Fruit fly (Drosophila melanogaster) whole organism, embryonic: ENCODE data around the gene LysD.

Experiments
- Antp ChIP-seq: fragments of 200-800 bp; sonication (Bioruptor generic); optimal IDR thresholded peaks from 3 replicates; lab custom pipeline; 2016; ENCODE audit warnings: missing biosample characterization, missing genetic modification characterization
- CG10979 ChIP-seq: fragments of 200-800 bp; sonication (Bioruptor generic); optimal IDR thresholded peaks from 2 replicates; lab custom pipeline; 2018; ENCODE audit warnings: missing biosample characterization, mild to moderate bottlenecking, missing genetic modification characterization, moderate library complexity
- CG11085 ChIP-seq: fragments of 200-800 bp; sonication (Bioruptor generic); IDR thresholded peaks from 2 replicates; pipeline ENCODE4 v1.3.6; 2022; ENCODE audit warnings: missing biosample characterization, missing genetic modification characterization
- CG11504 ChIP-seq: fragments of 200-800 bp; sonication (Bioruptor generic); optimal IDR thresholded peaks from 3 replicates; lab custom pipeline; 2019; ENCODE audit warnings: missing biosample characterization, mild to moderate bottlenecking, missing genetic modification characterization, moderate library complexity
- CG11695 ChIP-seq: fragments of 200-800 bp; sonication (Bioruptor generic); IDR thresholded peaks from 3 replicates; pipeline ENCODE4 v1.3.6; 2022; ENCODE audit warnings: missing biosample characterization, missing genetic modification characterization
- CG12769 ChIP-seq: fragments of 200-800 bp; sonication (Bioruptor generic); optimal IDR thresholded peaks from 2 replicates; lab custom pipeline; 2019; ENCODE audit warnings: missing biosample characterization, mild to moderate bottlenecking, missing genetic modification characterization, moderate library complexity
- CG14014 ChIP-seq: fragments of 200-800 bp; sonication (Bioruptor generic); IDR thresholded peaks from 2 replicates; pipeline ENCODE4 v1.3.6; 2022; ENCODE audit warnings: missing biosample characterization, missing genetic modification characterization
- CG14050 ChIP-seq: fragments of 200-800 bp; sonication (Bioruptor generic); IDR thresholded peaks from 3 replicates; pipeline ENCODE4 v1.3.6; 2022; ENCODE audit warnings: missing biosample characterization, missing genetic modification characterization
- CG14441 ChIP-seq: fragments of 200-800 bp; sonication (Bioruptor generic); IDR thresholded peaks from 2 replicates; pipeline ENCODE4 v1.3.6; 2022; ENCODE audit warnings: missing biosample characterization, missing genetic modification characterization
- CG14667 ChIP-seq: fragments of 200-800 bp; sonication (Bioruptor generic); IDR thresholded peaks from 2 replicates; pipeline ENCODE4 v1.3.6; 2022; ENCODE audit warnings: missing biosample characterization, missing genetic modification characterization
- CG14860 ChIP-seq: fragments of 200-800 bp; sonication (Bioruptor generic); IDR thresholded peaks from 3 replicates; pipeline ENCODE4 v1.3.6; 2022; ENCODE audit warnings: missing biosample characterization, missing genetic modification characterization; ENCODE audit not compliant: partially characterized antibody
- CG15011 ChIP-seq: fragments of 200-800 bp; sonication (Bioruptor generic); optimal IDR thresholded peaks from 3 replicates; lab custom pipeline; 2018; ENCODE audit warnings: missing biosample characterization, mild to moderate bottlenecking, missing genetic modification characterization
- CG15479 ChIP-seq: fragments of 200-800 bp; sonication (Bioruptor generic); optimal IDR thresholded peaks from 3 replicates; lab custom pipeline; 2019; ENCODE audit warnings: missing biosample characterization, mild to moderate bottlenecking, missing genetic modification characterization, moderate library complexity
- CG17186 ChIP-seq: fragments of 200-800 bp; sonication (Bioruptor generic); optimal IDR thresholded peaks from 3 replicates; lab custom pipeline; 2017; ENCODE audit warnings: missing biosample characterization, missing genetic modification reagents, missing genetic modification characterization
- CG18476 ChIP-seq: fragments of 200-800 bp; sonication (Bioruptor generic); optimal IDR thresholded peaks from 2 replicates; lab custom pipeline; 2016; ENCODE audit warnings: missing biosample characterization, mild to moderate bottlenecking, missing genetic modification characterization
- CG18764 ChIP-seq: fragments of 200-800 bp; sonication (Bioruptor generic); optimal IDR thresholded peaks from 3 replicates; lab custom pipeline; 2016; ENCODE audit warnings: missing biosample characterization, missing genetic modification characterization
- CG3281 ChIP-seq: fragments of 200-800 bp; sonication (Bioruptor generic); optimal IDR thresholded peaks from 3 replicates; lab custom pipeline; 2017; ENCODE audit warnings: missing biosample characterization, mild to moderate bottlenecking, missing genetic modification characterization
- CG3726 ChIP-seq: fragments of 200-800 bp; sonication (Bioruptor generic); IDR thresholded peaks from 3 replicates; pipeline ENCODE4, ENCODE4 v1.3.6; 2022; ENCODE audit warnings: missing biosample characterization, missing genetic modification characterization
- CG4617 ChIP-seq: fragments of 200-800 bp; sonication (Bioruptor generic); optimal IDR thresholded peaks from 3 replicates; lab custom pipeline; 2016; ENCODE audit warnings: missing biosample characterization, missing genetic modification characterization, borderline replicate concordance
- CG6272 ChIP-seq: fragments of 200-800 bp; sonication (Bioruptor generic); IDR thresholded peaks from 2 replicates; pipeline ENCODE4 v1.3.6; 2022; ENCODE audit warnings: missing biosample characterization, missing genetic modification characterization
- CG6654 ChIP-seq: fragments of 200-800 bp; sonication (Bioruptor generic); optimal IDR thresholded peaks from 2 replicates; lab custom pipeline; 2017; ENCODE audit warnings: missing biosample characterization, mild to moderate bottlenecking, missing genetic modification characterization
- CG9609 ChIP-seq: fragments of 200-800 bp; sonication (Bioruptor generic); optimal IDR thresholded peaks from 3 replicates; lab custom pipeline; 2016; ENCODE audit warnings: missing biosample characterization, missing genetic modification characterization
- Dad ChIP-seq: fragments of 200-800 bp; sonication (Bioruptor generic); optimal IDR thresholded peaks from 3 replicates; lab custom pipeline; 2016; ENCODE audit warnings: missing biosample characterization, missing genetic modification characterization
- Doc3 ChIP-seq: fragments of 200-800 bp; sonication (Bioruptor generic); IDR thresholded peaks from 3 replicates; pipeline ENCODE4 v1.3.6; 2022; ENCODE audit warnings: missing biosample characterization, missing genetic modification characterization; ENCODE audit not compliant: partially characterized antibody
- Drgx ChIP-seq: fragments of 200-800 bp; sonication (Bioruptor generic); IDR thresholded peaks from 2 replicates; pipeline ENCODE4 v1.3.6; 2022; ENCODE audit warnings: missing biosample characterization, missing genetic modification characterization
- ERR ChIP-seq: fragments of 200-800 bp; sonication (Bioruptor generic); optimal IDR thresholded peaks from 2 replicates; lab custom pipeline; 2016; ENCODE audit warnings: missing biosample characterization, missing genetic modification characterization
- Ets65A ChIP-seq: fragments of 200-800 bp; sonication (Bioruptor generic); peaks from one replicate; lab custom pipeline; 2016; ENCODE audit warnings: missing biosample characterization, missing genetic modification characterization
- Fer1 ChIP-seq: fragments of 200-800 bp; sonication (Bioruptor generic); optimal IDR thresholded peaks from 2 replicates; lab custom pipeline; 2017; ENCODE audit warnings: missing biosample characterization, mild to moderate bottlenecking, missing genetic modification characterization
- Gug ChIP-seq: fragments of 200-800 bp; sonication (Bioruptor generic); IDR thresholded peaks from 4 replicates; pipeline ENCODE4 v1.3.6; 2022; ENCODE audit warnings: missing biosample characterization, missing genetic modification characterization
- Meics ChIP-seq: fragments of 200-800 bp; sonication (Bioruptor generic); optimal IDR thresholded peaks from 2 replicates; lab custom pipeline; 2017; ENCODE audit warnings: missing biosample characterization, mild to moderate bottlenecking, missing genetic modification characterization
- Oaz ChIP-seq: fragments of 200-800 bp; sonication (Bioruptor generic); IDR thresholded peaks from 2 replicates; pipeline ENCODE4 v1.3.6; 2022; ENCODE audit warnings: missing biosample characterization, missing genetic modification characterization
- Sox102F ChIP-seq: fragments of 200-800 bp; sonication (Bioruptor generic); optimal IDR thresholded peaks from 2 replicates; lab custom pipeline; 2018; ENCODE audit warnings: missing biosample characterization, mild to moderate bottlenecking, missing genetic modification characterization, moderate library complexity
- Sry-δ ChIP-seq: fragments of 200-800 bp; sonication (Bioruptor generic); optimal IDR thresholded peaks from 2 replicates; lab custom pipeline; 2016; ENCODE audit warnings: missing biosample characterization, missing genetic modification characterization
- Tbp ChIP-seq: fragments of >200 bp; optimal IDR thresholded peaks from 2 replicates; lab custom pipeline; 2018; ENCODE audit warnings: missing biosample characterization, missing genetic modification characterization
- cas ChIP-seq: fragments of 200-800 bp; sonication (Bioruptor generic); IDR thresholded peaks from 2 replicates; pipeline ENCODE4 v1.3.6; 2022; ENCODE audit warnings: missing biosample characterization, missing genetic modification characterization
- cg ChIP-seq: fragments of 200-800 bp; sonication (Bioruptor generic); optimal IDR thresholded peaks from 3 replicates; lab custom pipeline; 2019; ENCODE audit warnings: missing biosample characterization, mild to moderate bottlenecking, missing genetic modification characterization, moderate library complexity
- crol ChIP-seq: fragments of 200-800 bp; sonication (Bioruptor generic); IDR thresholded peaks from 2 replicates; pipeline ENCODE4 v1.3.6; 2022; ENCODE audit warnings: missing biosample characterization, missing genetic modification characterization
- dan ChIP-seq: fragments of 200-800 bp; sonication (Bioruptor generic); IDR thresholded peaks from 2 replicates; pipeline ENCODE4 v1.3.6; 2022; ENCODE audit warnings: missing biosample characterization, missing genetic modification characterization
- ems ChIP-seq: fragments of 200-800 bp; sonication (Bioruptor generic); optimal IDR thresholded peaks from 3 replicates; lab custom pipeline; 2016; ENCODE audit warnings: missing biosample characterization, missing genetic modification characterization
- esg ChIP-seq: fragments of 200-800 bp; sonication (Bioruptor generic); conservative IDR thresholded peaks from 2 replicates; pipeline ENCODE4 v1.3.6; 2022; ENCODE audit warnings: missing biosample characterization, missing genetic modification characterization
- gce ChIP-seq: fragments of 200-800 bp; sonication (Bioruptor generic); IDR thresholded peaks from 3 replicates; pipeline ENCODE4 v1.3.6; 2022; ENCODE audit warnings: missing biosample characterization, missing genetic modification characterization
- ham ChIP-seq: fragments of 200-800 bp; sonication (Bioruptor generic); IDR thresholded peaks from 2 replicates; pipeline ENCODE4 v1.3.6; 2022; ENCODE audit warnings: missing biosample characterization, missing genetic modification characterization
- hb ChIP-seq: fragments of 200-800 bp; sonication (Bioruptor generic); IDR thresholded peaks from 3 replicates; pipeline ENCODE4 v1.3.6; 2022; ENCODE audit warnings: missing biosample characterization, missing genetic modification characterization; ENCODE audit not compliant: partially characterized antibody
- inv ChIP-seq: fragments of 200-800 bp; sonication (Bioruptor generic); IDR thresholded peaks from 2 replicates; pipeline ENCODE4 v1.3.6; 2022; ENCODE audit warnings: missing biosample characterization, missing genetic modification characterization; ENCODE audit not compliant: partially characterized antibody
- nmo ChIP-seq: fragments of 200-800 bp; sonication (Bioruptor generic); optimal IDR thresholded peaks from 2 replicates; lab custom pipeline; 2018; ENCODE audit warnings: missing biosample characterization, mild to moderate bottlenecking, missing genetic modification characterization, moderate library complexity
- p53 ChIP-seq: fragments of 200-800 bp; sonication (Bioruptor generic); optimal IDR thresholded peaks from 2 replicates; lab custom pipeline; 2016; ENCODE audit warnings: missing biosample characterization, missing genetic modification characterization
- pros ChIP-seq: fragments of 200-800 bp; sonication (Bioruptor generic); optimal IDR thresholded peaks from 3 replicates; lab custom pipeline; 2019; ENCODE audit warnings: missing biosample characterization, mild to moderate bottlenecking, missing genetic modification characterization, moderate library complexity
- sd ChIP-seq: fragments of 200-800 bp; sonication (Bioruptor generic); optimal IDR thresholded peaks from 3 replicates; lab custom pipeline; 2018; ENCODE audit warnings: missing biosample characterization, mild to moderate bottlenecking, missing genetic modification characterization, moderate library complexity
- sens ChIP-seq: fragments of 200-800 bp; sonication (Bioruptor generic); peaks from one replicate; lab custom pipeline; 2016; ENCODE audit warnings: missing biosample characterization, missing genetic modification characterization
- tna ChIP-seq: fragments of 200-800 bp; sonication (Bioruptor generic); IDR thresholded peaks from 2 replicates; pipeline ENCODE4 v1.3.6; 2022; ENCODE audit warnings: missing biosample characterization, missing genetic modification characterization; ENCODE audit not compliant: partially characterized antibody
- trem ChIP-seq: fragments of 200-800 bp; optimal IDR thresholded peaks from 3 replicates; lab custom pipeline; 2019; ENCODE audit warnings: missing biosample characterization, mild to moderate bottlenecking, missing genetic modification characterization, moderate library complexity

Gene LysD

dm6 chr3L:1195868-1196552 is 15.0 kb downstream of the LysD start, which contains the start of gene Aplip1 (continued):
- TF ChIP-seq Drgx (GFP tag; lab: Robert Waterston, UW) (no peak), CG14860 (GFP tag; lab: Robert Waterston, UW) (no peak), Gug (no peak), pros (no peak), CG10979 (no peak), Fer1 (GFP tag; lab: Kevin White, UChicago) (peak; percentile 9), trem (no peak), CG17186 (no peak), crol (peak; percentile 30; the same call in 1 of the 2 replicates), Sry-δ (no peak), Doc3 (GFP tag; lab: Robert Waterston, UW) (no peak), Antp (GFP tag; lab: Kevin White, UChicago) (no peak), cg (GFP tag; lab: Kevin White, UChicago) (no peak), CG11695 (GFP tag; lab: Robert Waterston, UW) (0 out of 3 replicates have a peak, but pooled peaks have one; percentile 15), CG18476 (no peak), Dad (GFP tag; lab: Kevin White, UChicago) (no peak), CG11085 (no peak), CG6272 (GFP tag; lab: Robert Waterston, UW) (no peak), CG3726 (GFP tag; lab: Robert Waterston, UW) (no peak), CG14441 (GFP tag; lab: Robert Waterston, UW) (no peak), Tbp (GFP tag; lab: Kevin White, UChicago) (no peak), gce (GFP tag; lab: Robert Waterston, UW) (no peak), tna (GFP tag; lab: Robert Waterston, UW) (no peak), CG15011 (GFP tag; lab: Kevin White, UChicago) (no peak), esg (no peak), CG18764 (GFP tag; lab: Kevin White, UChicago) (no peak), ERR (GFP tag; lab: Kevin White, UChicago) (no peak), CG4617 (GFP tag; lab: Kevin White, UChicago) (no peak), p53 (GFP tag; lab: Kevin White, UChicago) (no peak), CG11504 (tag; lab: Kevin White, UChicago) (no peak), Ets65A (GFP tag; lab: Kevin White, UChicago) (peak; percentile 75), inv (GFP tag; lab: Robert Waterston, UW) (no peak), sens (GFP tag; lab: Kevin White, UChicago) (peak; percentile 16), CG15479 (GFP tag; lab: Kevin White, UChicago) (no peak), ham (GFP tag; lab: Robert Waterston, UW) (no peak), Meics (peak; percentile 31), CG6654 (GFP tag; lab: Kevin White, UChicago) (no peak), Sox102F (GFP tag; lab: Kevin White, UChicago) (no peak), Oaz (no peak), CG9609 (GFP tag; lab: Kevin White, UChicago) (no peak), hb (GFP tag; lab: Robert Waterston, UW) (no peak), cas (GFP tag; lab: Robert Waterston, UW) (no peak), dan (GFP tag; lab: Robert Waterston, UW) (no peak), CG3281 (no peak), CG12769 (tag; lab: Kevin White, UChicago) (no peak), CG14014 (GFP tag; lab: Robert Waterston, UW) (no peak), CG14050 (no peak), nmo (no peak), CG14667 (no peak), ems (GFP tag; lab: Kevin White, UChicago) (no peak), sd (tag; lab: Kevin White, UChicago) (no peak)
